Worm (Caenorhabditis elegans): ENCODE data around the gene sup-12.

The sup-12 gene

ce11 chrX:3937483-3937882, 33.1 kb downstream of the sup-12 start:
- TF ChIP-seq W03F9.2 (tag; optimal IDR thresholded peaks at IDR 0.05) (no peak), him-1 (tag; optimal IDR thresholded peaks at IDR 0.05) (no peak), dao-5 (tag; optimal IDR thresholded peaks at IDR 0.05) (no peak)

ce11 chrX:3937884-3938283, 33.5 kb downstream of the sup-12 start:
- TF ChIP-seq W03F9.2 (tag; optimal IDR thresholded peaks at IDR 0.05) (no peak), dao-5 (tag; optimal IDR thresholded peaks at IDR 0.05) (no peak), him-1 (tag; optimal IDR thresholded peaks at IDR 0.05) (no peak)

ce11 chrX:3938950-3939349, 34.6 kb downstream of the sup-12 start, which contains the start of gene T19D2.3:
Gene T19D2.3, plus strand, starts transcription at chrX:3939250.
- TF ChIP-seq W03F9.2 (tag; optimal IDR thresholded peaks at IDR 0.05) (no peak), him-1 (tag; optimal IDR thresholded peaks at IDR 0.05) (no peak), dao-5 (tag; optimal IDR thresholded peaks at IDR 0.05) (no peak)

ce11 chrX:3942267-3942666, 37.9 kb downstream of the sup-12 start, which contains the start of gene T19D2.13:
Gene T19D2.13, minus strand, starts transcription at chrX:3942367.
- no peak for TF ChIP-seq him-1 (tag; optimal IDR thresholded peaks at IDR 0.05)
- TF ChIP-seq W03F9.2 (tag; optimal IDR thresholded peaks at IDR 0.05), result no peak
- no peak for TF ChIP-seq dao-5 (tag; optimal IDR thresholded peaks at IDR 0.05)

ce11 chrX:3943213-3943612, 38.8 kb downstream of the sup-12 start, which contains the start of gene ptp-4A2:
Gene ptp-4A2, minus strand, starts transcription at chrX:3943313.
- TF ChIP-seq him-1 (tag; optimal IDR thresholded peaks at IDR 0.05), result no peak
- no peak for TF ChIP-seq W03F9.2 (tag; optimal IDR thresholded peaks at IDR 0.05)
- TF ChIP-seq dao-5 (tag; optimal IDR thresholded peaks at IDR 0.05), result no peak

ce11 chrX:3944073-3944472, 39.7 kb downstream of the sup-12 start:
- TF ChIP-seq him-1 (tag; optimal IDR thresholded peaks at IDR 0.05) (no peak), dao-5 (tag; optimal IDR thresholded peaks at IDR 0.05) (no peak), W03F9.2 (tag; optimal IDR thresholded peaks at IDR 0.05) (no peak)

- TF ChIP-seq dao-5 (tag; optimal IDR thresholded peaks at IDR 0.05) (no peak), W03F9.2 (tag; optimal IDR thresholded peaks at IDR 0.05) (no peak), him-1 (tag; optimal IDR thresholded peaks at IDR 0.05) (no peak)
Observed at ce11 chrX:3944961-3945587, 40.7 kb downstream of the sup-12 start.

ce11 chrX:3945681-3946080, 41.3 kb downstream of the sup-12 start:
- TF ChIP-seq W03F9.2 (tag; optimal IDR thresholded peaks at IDR 0.05), result no peak
- peak; percentile 28 for TF ChIP-seq him-1 (tag; optimal IDR thresholded peaks at IDR 0.05)

- TF ChIP-seq dao-5 (tag; optimal IDR thresholded peaks at IDR 0.05) (no peak), W03F9.2 (tag; optimal IDR thresholded peaks at IDR 0.05) (no peak), him-1 (tag; optimal IDR thresholded peaks at IDR 0.05) (no peak)
Observed at ce11 chrX:3949026-3949425, 44.6 kb downstream of the sup-12 start.

- TF ChIP-seq him-1 (tag; optimal IDR thresholded peaks at IDR 0.05) (no peak), dao-5 (tag; optimal IDR thresholded peaks at IDR 0.05) (no peak), W03F9.2 (tag; optimal IDR thresholded peaks at IDR 0.05) (no peak)
Observed at ce11 chrX:3949763-3950162, 45.4 kb downstream of the sup-12 start.

- TF ChIP-seq dao-5 (tag; optimal IDR thresholded peaks at IDR 0.05) (no peak), W03F9.2 (tag; optimal IDR thresholded peaks at IDR 0.05) (no peak)
Observed at ce11 chrX:3952737-3953136, 48.4 kb downstream of the sup-12 start.

Measured in whole organism, L4/young adult.